Fruit fly (Drosophila melanogaster) whole organism, embryonic: ENCODE measurements around the gene corolla.
A peak's percentile ranks its signal among the peaks of the same experiment; 100 is the strongest.

Experiments
- CG10654 ChIP-seq: fragments of 200-800 bp; sonication (Bioruptor generic); optimal IDR thresholded peaks from 2 replicates; lab custom pipeline; 2016; ENCODE audit warnings: missing biosample characterization, missing genetic modification characterization
- CG11560 ChIP-seq: fragments of 200-800 bp; sonication (Bioruptor generic); IDR thresholded peaks from 3 replicates; pipeline ENCODE4 v1.3.6; 2022; ENCODE audit warnings: missing biosample characterization, missing genetic modification characterization
- CG12219 ChIP-seq: fragments of 200-800 bp; sonication (Bioruptor generic); optimal IDR thresholded peaks from 3 replicates; lab custom pipeline; 2018; ENCODE audit warnings: missing biosample characterization, mild to moderate bottlenecking, missing genetic modification characterization
- CG12659 ChIP-seq: fragments of 200-800 bp; sonication (Bioruptor generic); optimal IDR thresholded peaks from 3 replicates; lab custom pipeline; 2017; ENCODE audit warnings: mild to moderate bottlenecking, missing biosample characterization, missing genetic modification reagents, missing genetic modification characterization
- CG12769 ChIP-seq: fragments of 200-800 bp; sonication (Bioruptor generic); optimal IDR thresholded peaks from 2 replicates; lab custom pipeline; 2019; ENCODE audit warnings: missing biosample characterization, mild to moderate bottlenecking, missing genetic modification characterization, moderate library complexity
- CG13123 ChIP-seq: fragments of 200-800 bp; sonication (Bioruptor generic); optimal IDR thresholded peaks from 2 replicates; lab custom pipeline; 2016; ENCODE audit warnings: missing biosample characterization, missing genetic modification characterization
- CG15514 ChIP-seq: fragments of 200-800 bp; sonication (Bioruptor generic); optimal IDR thresholded peaks from 3 replicates; lab custom pipeline; 2017; ENCODE audit warnings: missing biosample characterization, missing genetic modification characterization, mild to moderate bottlenecking, moderate library complexity, missing genetic modification reagents
- CG15601 ChIP-seq: fragments of 200-800 bp; sonication (Bioruptor generic); optimal IDR thresholded peaks from 3 replicates; lab custom pipeline; 2019; ENCODE audit warnings: missing biosample characterization, mild to moderate bottlenecking, missing genetic modification characterization, moderate library complexity
- CG16813 ChIP-seq: fragments of 200-800 bp; sonication (Bioruptor generic); IDR thresholded peaks from 3 replicates; pipeline ENCODE4 v1.3.6; 2022; ENCODE audit warnings: missing biosample characterization, missing genetic modification characterization; ENCODE audit not compliant: partially characterized antibody
- CG18619 ChIP-seq: fragments of 200-800 bp; sonication (Bioruptor generic); optimal IDR thresholded peaks from 3 replicates; lab custom pipeline; 2017; ENCODE audit warnings: missing biosample characterization, mild to moderate bottlenecking, missing genetic modification characterization
- CG2202 ChIP-seq: fragments of 200-800 bp; sonication (Bioruptor generic); optimal IDR thresholded peaks from 2 replicates; lab custom pipeline; 2018; ENCODE audit warnings: missing biosample characterization, mild to moderate bottlenecking, missing genetic modification characterization
- CG31388 ChIP-seq: fragments of 200-800 bp; sonication (Bioruptor generic); optimal IDR thresholded peaks from 2 replicates; lab custom pipeline; 2016; ENCODE audit warnings: missing biosample characterization, missing genetic modification characterization
- CG31441 ChIP-seq: fragments of 200-800 bp; sonication (Bioruptor generic); IDR thresholded peaks from 2 replicates; pipeline ENCODE4 v1.3.6; 2022; ENCODE audit warnings: missing biosample characterization, missing genetic modification characterization
- CG32767 ChIP-seq: fragments of 200-800 bp; sonication (Bioruptor generic); IDR thresholded peaks from 2 replicates; pipeline ENCODE4 v1.3.6; 2022; ENCODE audit warnings: missing biosample characterization, missing genetic modification characterization
- CG6854 ChIP-seq: fragments of 200-800 bp; sonication (Bioruptor generic); optimal IDR thresholded peaks from 3 replicates; lab custom pipeline; 2017; ENCODE audit warnings: missing biosample characterization, mild to moderate bottlenecking, missing genetic modification characterization
- CG8924 ChIP-seq: fragments of 200-800 bp; optimal IDR thresholded peaks from 3 replicates; lab custom pipeline; 2019; ENCODE audit warnings: missing biosample characterization, mild to moderate bottlenecking, missing genetic modification characterization, moderate library complexity
- Dbx ChIP-seq: fragments of 200-800 bp; sonication (Bioruptor generic); IDR thresholded peaks from 3 replicates; pipeline ENCODE4 v1.3.6; 2022; ENCODE audit warnings: missing biosample characterization, missing genetic modification characterization
- Eip74EF ChIP-seq, 2 experiments: fragments of 200-800 bp in 1 of 2; fragments of >200 bp in 1 of 2; sonication (Bioruptor generic) in 1 of 2; optimal IDR thresholded peaks; 2 replicates each; lab custom pipeline; 2017 to 2019; ENCODE audit warnings: missing biosample characterization in 2 of 2, missing genetic modification characterization in 2 of 2, mild to moderate bottlenecking in 1 of 2, moderate library complexity in 1 of 2
- Fer1 ChIP-seq: fragments of 200-800 bp; sonication (Bioruptor generic); optimal IDR thresholded peaks from 2 replicates; lab custom pipeline; 2017; ENCODE audit warnings: missing biosample characterization, mild to moderate bottlenecking, missing genetic modification characterization
- GATAe ChIP-seq: fragments of 200-800 bp; sonication (Bioruptor generic); conservative IDR thresholded peaks from 2 replicates; pipeline ENCODE4 v1.3.6; 2022; ENCODE audit warnings: missing biosample characterization, missing genetic modification characterization
- H15 ChIP-seq: fragments of 200-800 bp; sonication (Bioruptor generic); IDR thresholded peaks from 3 replicates; pipeline ENCODE4 v1.3.6; 2022; ENCODE audit warnings: missing biosample characterization, missing genetic modification characterization
- Lpt ChIP-seq: fragments of >200 bp; optimal IDR thresholded peaks from 2 replicates; lab custom pipeline; 2018; ENCODE audit warnings: missing biosample characterization, missing genetic modification characterization
- Med ChIP-seq: fragments of 200-800 bp; sonication (Bioruptor generic); peaks from one replicate; lab custom pipeline; 2016; ENCODE audit warnings: missing biosample characterization, missing genetic modification characterization, mild to moderate bottlenecking, inconsistent platforms, moderate library complexity
- Myb ChIP-seq: fragments of 200-800 bp; sonication (Bioruptor generic); optimal IDR thresholded peaks from 2 replicates; lab custom pipeline; 2016; ENCODE audit warnings: missing biosample characterization, missing genetic modification characterization
- Nf-YA ChIP-seq: fragments of 200-800 bp; sonication (Bioruptor generic); IDR thresholded peaks from 2 replicates; pipeline ENCODE4 v1.3.6; 2022; ENCODE audit warnings: missing biosample characterization, missing genetic modification characterization
- abd-A ChIP-seq: fragments of 200-800 bp; sonication (Bioruptor generic); optimal IDR thresholded peaks from 3 replicates; lab custom pipeline; 2019; ENCODE audit warnings: missing biosample characterization, mild to moderate bottlenecking, missing genetic modification characterization, moderate library complexity
- aop ChIP-seq: fragments of 200-800 bp; sonication (Bioruptor generic); IDR thresholded peaks from 2 replicates; pipeline ENCODE4 v1.3.6; 2022; ENCODE audit warnings: missing biosample characterization, missing genetic modification characterization
- ase ChIP-seq: fragments of 200-800 bp; sonication (Bioruptor generic); IDR thresholded peaks from 3 replicates; pipeline ENCODE4 v1.3.6; 2022; ENCODE audit warnings: missing biosample characterization, missing genetic modification characterization
- bcd ChIP-seq: fragments of 200-800 bp; sonication (Bioruptor generic); optimal IDR thresholded peaks from 2 replicates; lab custom pipeline; 2017; ENCODE audit warnings: missing biosample characterization, mild to moderate bottlenecking, missing genetic modification characterization
- chif ChIP-seq, 2 experiments: fragments of 200-800 bp; sonication (Bioruptor generic); optimal IDR thresholded peaks; 3 replicates each; lab custom pipeline; 2016; ENCODE audit warnings: missing biosample characterization in 2 of 2, missing genetic modification characterization in 2 of 2
- chinmo ChIP-seq: fragments of 200-800 bp; sonication (Bioruptor generic); IDR thresholded peaks from 4 replicates; pipeline ENCODE4 v1.3.6; 2022; ENCODE audit warnings: missing biosample characterization, missing genetic modification characterization; ENCODE audit not compliant: partially characterized antibody
- exex ChIP-seq: fragments of 200-800 bp; sonication (Bioruptor generic); optimal IDR thresholded peaks from 4 replicates; lab custom pipeline; 2018; ENCODE audit warnings: missing biosample characterization, mild to moderate bottlenecking, missing genetic modification characterization, moderate library complexity
- fd102C ChIP-seq: fragments of 200-800 bp; sonication (Bioruptor generic); optimal IDR thresholded peaks from 2 replicates; lab custom pipeline; 2018; ENCODE audit warnings: missing biosample characterization, mild to moderate bottlenecking, missing genetic modification characterization, moderate library complexity
- gsb-n ChIP-seq: fragments of 200-800 bp; sonication (Bioruptor generic); optimal IDR thresholded peaks from 3 replicates; lab custom pipeline; 2018; ENCODE audit warnings: missing biosample characterization, mild to moderate bottlenecking, missing genetic modification characterization
- lilli ChIP-seq: fragments of 200-800 bp; sonication (Bioruptor generic); optimal IDR thresholded peaks from 3 replicates; lab custom pipeline; 2016; ENCODE audit warnings: missing biosample characterization, missing genetic modification characterization
- nerfin-2 ChIP-seq: fragments of 200-800 bp; sonication (Bioruptor generic); IDR thresholded peaks from 2 replicates; pipeline ENCODE4 v1.3.6; 2022; ENCODE audit warnings: missing biosample characterization, missing genetic modification characterization; ENCODE audit not compliant: partially characterized antibody
- onecut ChIP-seq: fragments of 200-800 bp; sonication (Bioruptor generic); IDR thresholded peaks from 2 replicates; pipeline ENCODE4 v1.3.6; 2022; ENCODE audit warnings: missing biosample characterization, missing genetic modification characterization
- pan ChIP-seq, 4 experiments: fragments of >200 bp in 3 of 4; fragments of 200-800 bp in 1 of 4; sonication (Bioruptor generic) in 1 of 4; optimal IDR thresholded peaks in 3 of 4; IDR thresholded peaks in 1 of 4; 2 replicates each; pipeline versions ENCODE4 v1.3.6 to Lab custom; 2017 to 2022; ENCODE audit warnings: missing biosample characterization in 2 of 4, missing genetic modification characterization in 2 of 4, mixed read lengths in 1 of 4
- pb ChIP-seq: fragments of 200-800 bp; sonication (Bioruptor generic); optimal IDR thresholded peaks from 3 replicates; lab custom pipeline; 2016; ENCODE audit warnings: missing biosample characterization, missing genetic modification characterization
- pnt ChIP-seq: fragments of 200-800 bp; sonication (Bioruptor generic); optimal IDR thresholded peaks from 3 replicates; lab custom pipeline; 2016; ENCODE audit warnings: missing biosample characterization, missing genetic modification characterization
- run ChIP-seq: fragments of 200-800 bp; sonication (Bioruptor generic); optimal IDR thresholded peaks from 3 replicates; lab custom pipeline; 2018; ENCODE audit warnings: missing biosample characterization, mild to moderate bottlenecking, missing genetic modification characterization
- sna ChIP-seq: fragments of 200-800 bp; sonication (Bioruptor generic); IDR thresholded peaks from 2 replicates; pipeline ENCODE4 v1.3.6; 2022; ENCODE audit warnings: missing biosample characterization, missing genetic modification characterization; ENCODE audit not compliant: partially characterized antibody
- sob ChIP-seq: fragments of 200-800 bp; sonication (Bioruptor generic); IDR thresholded peaks from 2 replicates; pipeline ENCODE4 v1.3.6; 2022; ENCODE audit warnings: missing biosample characterization, missing genetic modification characterization
- sr ChIP-seq: fragments of 200-800 bp; sonication (Bioruptor generic); IDR thresholded peaks from 3 replicates; pipeline ENCODE4 v1.3.6; 2022; ENCODE audit warnings: missing biosample characterization, missing genetic modification characterization
- trem ChIP-seq: fragments of 200-800 bp; optimal IDR thresholded peaks from 3 replicates; lab custom pipeline; 2019; ENCODE audit warnings: missing biosample characterization, mild to moderate bottlenecking, missing genetic modification characterization, moderate library complexity
- wdn ChIP-seq: fragments of 200-800 bp; sonication (Bioruptor generic); IDR thresholded peaks from 2 replicates; pipeline ENCODE4 v1.3.6; 2022; ENCODE audit warnings: missing biosample characterization, missing genetic modification characterization
- wor ChIP-seq: fragments of 200-800 bp; sonication (Bioruptor generic); IDR thresholded peaks from 2 replicates; pipeline ENCODE4 v1.3.6; 2022; ENCODE audit warnings: missing biosample characterization, missing genetic modification characterization
- zf30C ChIP-seq: fragments of 200-800 bp; sonication (Bioruptor generic); optimal IDR thresholded peaks from 3 replicates; lab custom pipeline; 2018; ENCODE audit warnings: missing biosample characterization, mild to moderate bottlenecking, missing genetic modification characterization

The corolla gene

DNA sequence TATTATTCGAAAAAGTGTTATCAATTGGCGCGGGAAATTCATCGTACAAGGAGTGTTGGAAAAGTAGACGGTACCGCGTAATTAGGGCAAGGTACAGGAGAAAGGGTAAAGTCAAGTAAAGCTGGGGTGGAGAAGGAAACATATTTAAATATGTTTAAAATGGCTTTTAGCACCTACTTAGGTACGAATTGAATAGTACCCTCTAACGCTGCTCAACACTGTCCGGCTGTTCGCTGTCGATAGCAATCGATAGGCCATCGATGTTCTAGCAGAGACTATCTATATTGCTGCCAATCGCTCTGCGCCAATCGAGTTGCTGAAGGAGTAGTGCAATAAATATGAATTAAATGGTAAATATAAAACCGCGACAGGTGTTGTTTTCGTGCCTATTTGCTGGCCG, 32.5 kb downstream of the corolla start, which contains the start of gene X11L (continued):
- 0 out of 3 replicates have a peak, but pooled peaks have one; percentile 10 for TF ChIP-seq sr (GFP tag; lab: Robert Waterston, UW)
- no peak for TF ChIP-seq bcd
- peak; percentile 53 for TF ChIP-seq Fer1 (GFP tag; lab: Kevin White, UChicago)
- no peak for TF ChIP-seq Eip74EF (GFP tag; optimal IDR thresholded peaks at IDR 0.05; lab: Kevin White, UChicago)
- 0 out of 2 replicates have a peak, but pooled peaks have one; percentile 42 for TF ChIP-seq wdn (GFP tag; lab: Robert Waterston, UW)
- TF ChIP-seq CG15601 (tag; lab: Kevin White, UChicago): no peak
- no peak for TF ChIP-seq exex (tag; lab: Kevin White, UChicago)
- TF ChIP-seq zf30C (GFP tag; lab: Kevin White, UChicago): no peak
- TF ChIP-seq pnt (GFP tag; lab: Kevin White, UChicago): peak; percentile 66
- TF ChIP-seq CG15514 (GFP tag; lab: Kevin White, UChicago): peak; percentile 78
- TF ChIP-seq Dbx (GFP tag; lab: Robert Waterston, UW): peak; percentile 58; the same call in 2 of the 3 replicates
- peak; percentile 82 for TF ChIP-seq nerfin-2 (GFP tag; lab: Robert Waterston, UW)
- no peak for TF ChIP-seq CG12769
- no peak for TF ChIP-seq CG32767 (GFP tag; lab: Robert Waterston, UW)
- TF ChIP-seq pb (GFP tag; lab: Kevin White, UChicago): peak; percentile 55
- no peak for TF ChIP-seq CG6854 (GFP tag; lab: Kevin White, UChicago)
- TF ChIP-seq wor (GFP tag; lab: Robert Waterston, UW): peak; percentile 33; the same call in 1 of the 2 replicates
- peak; percentile 81 for TF ChIP-seq Myb (GFP tag; lab: Kevin White, UChicago)
- TF ChIP-seq CG8924: no peak
- 0 out of 2 replicates have a peak, but pooled peaks have one; percentile 40 for TF ChIP-seq aop (GFP tag; lab: Robert Waterston, UW)
- peak; percentile 56; the same call in 1 of the 2 replicates for TF ChIP-seq onecut (GFP tag; lab: Robert Waterston, UW)
- peak; percentile 47 for TF ChIP-seq trem (tag; lab: Kevin White, UChicago)
- no peak for TF ChIP-seq Lpt (GFP tag; lab: Kevin White, UChicago)
- no peak for TF ChIP-seq run (tag; lab: Kevin White, UChicago)
- peak; percentile 84 for TF ChIP-seq lilli (GFP tag; lab: Kevin White, UChicago)
- TF ChIP-seq abd-A: no peak
- no peak for TF ChIP-seq pan (optimal IDR thresholded peaks at IDR 0.05; lab: Kevin White, UChicago)
- peak in 1 of 2 experiments; percentile 64 for TF ChIP-seq pan (GFP tag; optimal IDR thresholded peaks at IDR 0.05 in 1 of 2, IDR thresholded peaks at IDR 0.05 in 1 of 2)

DNA sequence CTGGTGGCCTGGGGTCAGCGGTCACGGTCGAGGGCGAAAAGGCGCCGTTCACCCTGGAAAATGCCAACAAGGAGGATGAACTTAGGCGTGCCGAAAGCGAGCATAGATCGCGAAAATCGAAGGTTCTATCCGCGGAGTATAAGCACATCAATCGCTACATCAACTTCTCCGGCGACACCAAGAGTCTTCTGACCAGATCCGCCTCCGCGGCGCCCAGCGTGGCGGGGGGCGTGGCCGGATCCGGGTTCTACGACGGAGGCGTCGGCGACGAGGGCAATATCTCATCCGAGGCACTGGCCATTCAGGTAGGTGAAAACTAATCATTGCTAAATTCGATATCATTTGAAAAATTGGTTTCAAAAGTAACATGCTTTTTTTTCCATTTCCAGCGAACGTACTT, 34.2 kb downstream of the corolla start:
- TF ChIP-seq Med (GFP tag; lab: Kevin White, UChicago): peak; percentile 42
- no peak for TF ChIP-seq sna (GFP tag; lab: Robert Waterston, UW)

DNA sequence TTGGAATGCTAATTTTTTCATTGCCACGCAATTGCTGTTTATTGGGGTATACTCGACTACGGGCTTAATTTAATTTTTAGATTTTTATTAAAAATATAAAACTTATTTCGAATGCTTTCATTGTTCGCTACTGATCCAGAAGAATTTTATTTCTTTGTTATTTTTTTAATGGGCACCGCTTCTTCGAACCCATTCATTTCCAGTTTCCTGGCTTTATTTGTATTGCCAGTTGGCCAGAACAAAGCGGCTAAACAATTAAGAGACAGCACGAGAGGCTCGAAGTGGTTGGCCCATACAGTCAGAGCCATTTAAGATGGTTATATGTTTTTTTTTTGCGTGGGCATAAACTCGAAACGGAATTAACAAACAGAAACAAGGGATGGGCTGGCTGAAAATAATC, 36.0 kb downstream of the corolla start:
- TF ChIP-seq CG18619 (GFP tag; lab: Kevin White, UChicago) (peak; percentile 73), CG12659 (GFP tag; lab: Kevin White, UChicago) (peak; percentile 76), chinmo (GFP tag; lab: Robert Waterston, UW) (peak; percentile 23; the same call in 1 of the 4 replicates), Nf-YA (GFP tag; lab: Robert Waterston, UW) (no peak), gsb-n (peak; percentile 44), CG31388 (GFP tag; lab: Kevin White, UChicago) (no peak), CG2202 (tag; lab: Kevin White, UChicago) (no peak), GATAe (GFP tag; lab: Robert Waterston, UW) (no peak; the same call in 1 of the 2 replicates), CG16813 (GFP tag; lab: Robert Waterston, UW) (no peak), CG13123 (GFP tag; lab: Kevin White, UChicago) (peak; percentile 15), ase (peak; percentile 77), H15 (GFP tag; lab: Robert Waterston, UW) (peak; percentile 61; the same call in 2 of the 3 replicates), CG31441 (peak; percentile 77), CG10654 (peak; percentile 65), CG12219 (peak; percentile 42), chif (GFP tag; optimal IDR thresholded peaks at IDR 0.05; lab: Kevin White, UChicago) (peak; percentile 27 to 57), fd102C (GFP tag; lab: Kevin White, UChicago) (no peak), CG11560 (tag; lab: Robert Waterston, UW) (peak; percentile 62; the same call in 2 of the 3 replicates), sob (peak; percentile 88)
